Worm (Caenorhabditis elegans) whole organism, L1 larva: Measurements from ENCODE around the gene dct-7.
A peak's percentile ranks its signal among the peaks of the same experiment; 100 is the strongest.

ENCODE experiments used
- C04F5.9 ChIP-seq: sonication (generic microtip); optimal IDR thresholded peaks from 2 replicates; lab custom pipeline; 2016; ENCODE audit warnings: missing genetic modification characterization, missing compliant biosample characterization
- C16A3.4 ChIP-seq: fragments of 150-350 bp; optimal IDR thresholded peaks from 2 replicates; lab custom pipeline; 2014; ENCODE audit warnings: missing biosample characterization, missing genetic modification characterization
- C34B4.2 ChIP-seq: sonication (generic microtip); optimal IDR thresholded peaks from 2 replicates; lab custom pipeline; 2017; ENCODE audit warnings: mild to moderate bottlenecking, missing genetic modification characterization, missing compliant biosample characterization
- aha-1 ChIP-seq: fragments of 150-350 bp; optimal IDR thresholded peaks from 2 replicates; lab custom pipeline; 2014; ENCODE audit warnings: missing biosample characterization, missing genetic modification characterization
- aly-2 ChIP-seq: fragments of 150-350 bp; optimal IDR thresholded peaks from 2 replicates; lab custom pipeline; 2014; ENCODE audit warnings: missing biosample characterization, missing genetic modification characterization
- ceh-63 ChIP-seq: fragments of 200-800 bp; sonication (Bioruptor generic); optimal IDR thresholded peaks from 2 replicates; lab custom pipeline; 2018; ENCODE audit warnings: mild to moderate bottlenecking, missing genetic modification characterization, missing compliant biosample characterization
- ceh-88 ChIP-seq: fragments of 200-800 bp; sonication (Bioruptor generic); IDR thresholded peaks from 2 replicates; pipeline ENCODE4 v1.3.6; 2022; ENCODE audit warnings: missing genetic modification characterization, missing compliant biosample characterization
- ces-1 ChIP-seq: fragments of 150-350 bp; optimal IDR thresholded peaks from 2 replicates; lab custom pipeline; 2014; ENCODE audit warnings: missing biosample characterization, missing genetic modification reagents, missing genetic modification characterization
- dsc-1 ChIP-seq: sonication (generic microtip); optimal IDR thresholded peaks from 2 replicates; lab custom pipeline; 2016; ENCODE audit warnings: mild to moderate bottlenecking, missing genetic modification characterization, missing compliant biosample characterization
- efl-3 ChIP-seq: fragments of 200-800 bp; sonication (Bioruptor generic); optimal IDR thresholded peaks from 2 replicates; lab custom pipeline; 2018; ENCODE audit warnings: mild to moderate bottlenecking, missing genetic modification characterization, missing compliant biosample characterization
- egl-13 ChIP-seq: sonication (generic microtip); optimal IDR thresholded peaks from 2 replicates; lab custom pipeline; 2016; ENCODE audit warnings: missing genotype, missing genetic modification reagents, missing genetic modification characterization, missing compliant biosample characterization
- egl-27 ChIP-seq, 2 experiments: fragments of 150-350 bp in 1 of 2; sonication (generic microtip); optimal IDR thresholded peaks; 3 replicates each; lab custom pipeline; 2017 to 2018; ENCODE audit warnings: missing biosample characterization in 2 of 2, missing genetic modification characterization in 2 of 2, missing genetic modification reagents in 2 of 2
- ets-5 ChIP-seq: fragments of 200-800 bp; sonication (Bioruptor generic); IDR thresholded peaks from 2 replicates; pipeline ENCODE4 v1.3.6; 2022; ENCODE audit warnings: missing genetic modification characterization, missing compliant biosample characterization
- fkh-10 ChIP-seq: sonication (generic microtip); optimal IDR thresholded peaks from 2 replicates; lab custom pipeline; 2017; ENCODE audit warnings: missing biosample characterization, missing genetic modification reagents, missing genetic modification characterization
- fkh-4 ChIP-seq: sonication (generic microtip); optimal IDR thresholded peaks from 2 replicates; lab custom pipeline; 2016; ENCODE audit warnings: missing compliant biosample characterization, missing genetic modification characterization, borderline replicate concordance
- fkh-8 ChIP-seq: sonication (generic microtip); optimal IDR thresholded peaks from 2 replicates; lab custom pipeline; 2016; ENCODE audit warnings: mild to moderate bottlenecking, missing genetic modification characterization, missing compliant biosample characterization
- fos-1 ChIP-seq: fragments of 150-350 bp; optimal IDR thresholded peaks from 2 replicates; lab custom pipeline; 2014; ENCODE audit warnings: missing biosample characterization, missing genetic modification characterization
- grh-1 ChIP-seq: fragments of 200-800 bp; sonication (Bioruptor generic); IDR thresholded peaks from 2 replicates; pipeline ENCODE4 v1.3.6; 2022; ENCODE audit warnings: missing genetic modification reagents, missing genetic modification characterization, missing compliant biosample characterization
- hlh-17 ChIP-seq: fragments of 200-800 bp; sonication (Bioruptor generic); optimal IDR thresholded peaks from 2 replicates; lab custom pipeline; 2018; ENCODE audit warnings: missing genetic modification characterization, mild to moderate bottlenecking, missing compliant biosample characterization, moderate library complexity, borderline replicate concordance
- hlh-4 ChIP-seq: sonication (generic microtip); optimal IDR thresholded peaks from 2 replicates; lab custom pipeline; 2016; ENCODE audit warnings: mild to moderate bottlenecking, missing genetic modification characterization, missing compliant biosample characterization
- hpl-2 ChIP-seq: fragments of 150-350 bp; optimal IDR thresholded peaks from 2 replicates; lab custom pipeline; 2014; ENCODE audit warnings: missing biosample characterization, missing genetic modification reagents, missing genetic modification characterization
- irx-1 ChIP-seq: sonication (generic microtip); optimal IDR thresholded peaks from 2 replicates; lab custom pipeline; 2016; ENCODE audit warnings: missing genetic modification characterization, missing compliant biosample characterization
- lin-13 ChIP-seq: fragments of 150-350 bp; optimal IDR thresholded peaks from 2 replicates; lab custom pipeline; 2014; ENCODE audit warnings: missing biosample characterization, missing genetic modification reagents, missing genetic modification characterization
- lin-15B ChIP-seq: fragments of 150-350 bp; sonication (generic microtip); optimal IDR thresholded peaks from 3 replicates; lab custom pipeline; 2014; ENCODE audit warnings: missing biosample characterization, missing genetic modification characterization
- lir-3 ChIP-seq: sonication (generic microtip); optimal IDR thresholded peaks from 2 replicates; lab custom pipeline; 2016; ENCODE audit warnings: mild to moderate bottlenecking, missing genetic modification characterization, moderate library complexity, missing compliant biosample characterization; ENCODE audit not compliant: poor library complexity
- lsy-2 ChIP-seq, 2 experiments: fragments of 150-350 bp; optimal IDR thresholded peaks; 2 replicates each; lab custom pipeline; 2014; ENCODE audit warnings: missing biosample characterization in 2 of 2, missing genetic modification characterization in 2 of 2
- mab-9 ChIP-seq: fragments of 200-800 bp; sonication (Bioruptor generic); IDR thresholded peaks from 2 replicates; pipeline ENCODE4 v1.3.6; 2022; ENCODE audit warnings: missing genetic modification reagents, missing genetic modification characterization, missing compliant biosample characterization
- mef-2 ChIP-seq: fragments of 150-350 bp; optimal IDR thresholded peaks from 2 replicates; lab custom pipeline; 2014; ENCODE audit warnings: missing biosample characterization, missing genetic modification characterization
- nhr-11 ChIP-seq: fragments of 150-350 bp; optimal IDR thresholded peaks from 2 replicates; lab custom pipeline; 2014; ENCODE audit warnings: missing biosample characterization, missing genetic modification characterization
- nhr-12 ChIP-seq: sonication (generic microtip); optimal IDR thresholded peaks from 2 replicates; lab custom pipeline; 2017; ENCODE audit warnings: missing biosample characterization, missing genetic modification characterization
- nhr-20 ChIP-seq: sonication (generic microtip); optimal IDR thresholded peaks from 2 replicates; lab custom pipeline; 2016; ENCODE audit warnings: mild to moderate bottlenecking, missing genetic modification characterization, missing compliant biosample characterization
- nhr-237 ChIP-seq: fragments of 150-350 bp; optimal IDR thresholded peaks from 2 replicates; lab custom pipeline; 2014; ENCODE audit warnings: missing biosample characterization, missing genetic modification characterization
- nhr-28 ChIP-seq: fragments of 150-350 bp; optimal IDR thresholded peaks from 2 replicates; lab custom pipeline; 2014; ENCODE audit warnings: missing biosample characterization, missing genetic modification characterization
- nhr-77 ChIP-seq: fragments of 150-350 bp; optimal IDR thresholded peaks from 2 replicates; lab custom pipeline; 2014; ENCODE audit warnings: missing biosample characterization, missing genetic modification characterization
- nhr-90 ChIP-seq: sonication (generic microtip); optimal IDR thresholded peaks from 2 replicates; lab custom pipeline; 2016; ENCODE audit warnings: mild to moderate bottlenecking, missing genetic modification characterization, missing compliant biosample characterization; ENCODE audit not compliant: poor library complexity
- pax-3 ChIP-seq: fragments of 200-800 bp; sonication (Bioruptor generic); optimal IDR thresholded peaks from 2 replicates; lab custom pipeline; 2018; ENCODE audit warnings: mild to moderate bottlenecking, missing genetic modification characterization, moderate library complexity, missing compliant biosample characterization
- rnt-1 ChIP-seq: sonication (generic microtip); optimal IDR thresholded peaks from 2 replicates; lab custom pipeline; 2016; ENCODE audit warnings: mild to moderate bottlenecking, missing genetic modification characterization, moderate library complexity, missing compliant biosample characterization
- snpc-4 ChIP-seq: fragments of 150-350 bp; optimal IDR thresholded peaks from 2 replicates; lab custom pipeline; 2014; ENCODE audit warnings: missing biosample characterization, missing genetic modification characterization
- snu-23 ChIP-seq: sonication (generic microtip); optimal IDR thresholded peaks from 2 replicates; lab custom pipeline; 2016; ENCODE audit warnings: missing genetic modification characterization, missing compliant biosample characterization
- sox-4 ChIP-seq: sonication (generic microtip); optimal IDR thresholded peaks from 2 replicates; lab custom pipeline; 2016; ENCODE audit warnings: missing genetic modification characterization, missing compliant biosample characterization
- sptf-1 ChIP-seq: fragments of 150-350 bp; optimal IDR thresholded peaks from 2 replicates; lab custom pipeline; 2014; ENCODE audit warnings: missing biosample characterization, missing genetic modification characterization
- swsn-7 ChIP-seq: sonication (generic microtip); optimal IDR thresholded peaks from 2 replicates; lab custom pipeline; 2016; ENCODE audit warnings: missing genetic modification characterization, missing compliant biosample characterization
- tlp-1 ChIP-seq: fragments of 150-350 bp; optimal IDR thresholded peaks from 2 replicates; lab custom pipeline; 2014; ENCODE audit warnings: missing biosample characterization, missing genetic modification characterization
- unc-62 ChIP-seq: fragments of 150-350 bp; optimal IDR thresholded peaks from 2 replicates; lab custom pipeline; 2014; ENCODE audit warnings: missing biosample characterization, missing genetic modification reagents, missing genetic modification characterization
- unc-86 ChIP-seq: sonication (generic microtip); optimal IDR thresholded peaks from 2 replicates; lab custom pipeline; 2016; ENCODE audit warnings: missing genetic modification characterization, missing compliant biosample characterization
- vab-15 ChIP-seq: sonication (generic microtip); optimal IDR thresholded peaks from 2 replicates; lab custom pipeline; 2017; ENCODE audit warnings: missing genotype, mild to moderate bottlenecking, missing genetic modification characterization, missing compliant biosample characterization
- xbp-1 ChIP-seq: sonication (generic microtip); optimal IDR thresholded peaks from 2 replicates; lab custom pipeline; 2016; ENCODE audit warnings: missing genetic modification characterization, missing compliant biosample characterization
- zag-1 ChIP-seq: fragments of 150-350 bp; optimal IDR thresholded peaks from 2 replicates; lab custom pipeline; 2014; ENCODE audit warnings: missing biosample characterization, missing genetic modification characterization
- zip-4 ChIP-seq: fragments of 200-800 bp; sonication (Bioruptor generic); optimal IDR thresholded peaks from 2 replicates; lab custom pipeline; 2018; ENCODE audit warnings: mild to moderate bottlenecking, missing genetic modification characterization, moderate library complexity, missing compliant biosample characterization
- ztf-11 ChIP-seq, 2 experiments: sonication (generic microtip); optimal IDR thresholded peaks; 2 replicates each; lab custom pipeline; 2016 to 2017; ENCODE audit warnings: missing genetic modification characterization in 2 of 2, missing biosample characterization in 1 of 2, missing compliant biosample characterization in 1 of 2

Gene dct-7

DNA sequence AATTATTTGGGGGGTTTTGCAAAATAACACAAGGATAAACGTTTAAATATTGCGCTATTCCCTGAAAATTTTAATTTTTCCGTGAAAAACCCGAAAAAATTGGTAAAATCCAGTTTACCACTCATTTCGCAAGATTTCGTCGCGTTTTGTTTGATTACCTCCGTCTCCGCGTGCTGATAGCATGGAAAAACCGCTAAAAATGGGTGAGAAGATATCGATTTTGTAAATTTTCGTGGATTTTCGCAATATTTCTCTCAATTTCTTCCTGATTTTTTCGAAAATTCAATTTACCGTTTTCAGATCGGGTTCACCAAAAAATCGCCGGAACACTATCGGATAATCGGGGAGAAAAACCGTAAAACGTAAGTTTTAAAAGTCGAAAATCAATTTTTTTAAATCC lies 42.6 kb downstream of the dct-7 start, which contains the start of gene ama-1:
ama-1 (plus strand) TSS at position 301 of the 400 bp plus-strand sequence.
- TF ChIP-seq hlh-17 (no peak), C34B4.2 (tag; lab: Kevin White, UChicago) (no peak), pax-3 (tag; lab: Kevin White, UChicago) (no peak), dsc-1 (tag; lab: Kevin White, UChicago) (no peak), ceh-88 (GFP tag; lab: Robert Waterston, UW) (no peak), tlp-1 (no peak), fkh-4 (tag; lab: Kevin White, UChicago) (no peak), egl-13 (tag; lab: Kevin White, UChicago) (no peak), ces-1 (no peak), hpl-2 (GFP tag; lab: Kevin White, UChicago) (no peak), zag-1 (no peak), mab-9 (GFP tag; lab: Robert Waterston, UW) (no peak), lin-13 (GFP tag; lab: Kevin White, UChicago) (no peak), lin-15B (tag; lab: Kevin White, UChicago) (no peak), nhr-77 (tag; lab: Kevin White, UChicago) (no peak), mef-2 (no peak), egl-27 (tag; optimal IDR thresholded peaks at IDR 0.05; lab: Kevin White, UChicago) (no peak), zip-4 (GFP tag; lab: Kevin White, UChicago) (no peak), efl-3 (no peak), grh-1 (GFP tag; lab: Robert Waterston, UW) (no peak)

DNA sequence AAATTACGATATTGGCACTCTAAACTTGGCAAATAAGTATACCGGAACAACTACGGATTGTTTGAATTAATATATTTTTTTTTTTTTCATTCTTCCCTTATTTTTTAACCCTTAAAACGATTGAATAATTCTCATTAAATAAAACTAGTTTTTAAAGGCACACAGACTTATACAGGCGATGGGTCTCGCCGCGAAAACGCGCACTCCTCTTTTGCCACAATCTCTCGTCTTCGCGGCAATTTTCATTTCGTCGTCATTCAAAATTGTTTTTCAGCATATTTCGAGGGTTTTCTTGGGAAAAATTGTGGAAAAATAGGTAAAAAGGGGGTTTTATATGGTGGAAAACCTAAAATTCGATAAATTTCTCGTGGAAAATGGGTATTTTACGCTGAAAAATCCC lies 43.0 kb downstream of the dct-7 start:
- no peak for TF ChIP-seq zip-4 (GFP tag; lab: Kevin White, UChicago)
- TF ChIP-seq hlh-4, result no peak
- peak; percentile 42 for TF ChIP-seq nhr-90 (tag; lab: Kevin White, UChicago)
- TF ChIP-seq ceh-63 (GFP tag; lab: Kevin White, UChicago), result no peak
- no peak for TF ChIP-seq nhr-77 (tag; lab: Kevin White, UChicago)
- peak; percentile 66 for TF ChIP-seq dsc-1 (tag; lab: Kevin White, UChicago)
- TF ChIP-seq efl-3, result no peak
- TF ChIP-seq swsn-7, result peak; percentile 67
- TF ChIP-seq lsy-2 (tag; optimal IDR thresholded peaks at IDR 0.05; lab: Kevin White, UChicago), result peak; percentile 73 to 85
- TF ChIP-seq zag-1, result no peak
- no peak for TF ChIP-seq ets-5 (GFP tag; lab: Robert Waterston, UW)
- TF ChIP-seq fkh-4 (tag; lab: Kevin White, UChicago), result no peak
- TF ChIP-seq tlp-1, result no peak
- TF ChIP-seq nhr-20 (tag; lab: Kevin White, UChicago), result peak; percentile 59
- no peak for TF ChIP-seq C34B4.2 (tag; lab: Kevin White, UChicago)
- no peak for TF ChIP-seq ztf-11 (tag; optimal IDR thresholded peaks at IDR 0.05; lab: Kevin White, UChicago)
- TF ChIP-seq xbp-1 (tag; lab: Kevin White, UChicago), result peak; percentile 53
- peak; percentile 39 for TF ChIP-seq unc-86 (tag; lab: Kevin White, UChicago)
- peak; percentile 25 for TF ChIP-seq C16A3.4 (tag; lab: Kevin White, UChicago)
- TF ChIP-seq fos-1 (tag; lab: Kevin White, UChicago), result no peak
- no peak for TF ChIP-seq aly-2 (tag; lab: Kevin White, UChicago)
- TF ChIP-seq hlh-17, result no peak
- peak; percentile 10 for TF ChIP-seq C04F5.9
- no peak for TF ChIP-seq nhr-28 (tag; lab: Kevin White, UChicago)
- TF ChIP-seq mef-2, result no peak
- no peak for TF ChIP-seq sptf-1 (tag; lab: Kevin White, UChicago)
- TF ChIP-seq irx-1 (tag; lab: Kevin White, UChicago), result peak; percentile 36
- no peak for TF ChIP-seq sox-4 (tag; lab: Kevin White, UChicago)
- TF ChIP-seq rnt-1 (tag; lab: Kevin White, UChicago), result peak; percentile 59
- TF ChIP-seq lir-3 (tag; lab: Kevin White, UChicago), result no peak
- no peak for TF ChIP-seq aha-1 (tag; lab: Kevin White, UChicago)
- peak; percentile 78 for TF ChIP-seq snu-23 (GFP tag; lab: Kevin White, UChicago)
- TF ChIP-seq unc-62 (GFP tag; lab: Kevin White, UChicago), result no peak
- peak; percentile 40 for TF ChIP-seq snpc-4
- TF ChIP-seq fkh-10 (GFP tag; lab: Kevin White, UChicago), result no peak
- TF ChIP-seq fkh-8 (tag; lab: Kevin White, UChicago), result peak; percentile 39
- TF ChIP-seq nhr-11 (tag; lab: Kevin White, UChicago), result no peak
- no peak for TF ChIP-seq nhr-12 (tag; lab: Kevin White, UChicago)
- no peak for TF ChIP-seq nhr-237
- TF ChIP-seq ces-1, result no peak
- no peak for TF ChIP-seq vab-15
- no peak for TF ChIP-seq egl-27 (tag; optimal IDR thresholded peaks at IDR 0.05; lab: Kevin White, UChicago)
